Worm (Caenorhabditis elegans) whole organism, early embryonic: ENCODE results near the gene clic-1.

Source experiments
- B0310.2 ChIP-seq: sonication (generic microtip); optimal IDR thresholded peaks from 2 replicates; lab custom pipeline; 2016; ENCODE audit warnings: mild to moderate bottlenecking, missing genetic modification characterization, missing compliant biosample characterization
- F13C5.2 ChIP-seq: sonication (generic microtip); optimal IDR thresholded peaks from 2 replicates; lab custom pipeline; 2017; ENCODE audit warnings: mild to moderate bottlenecking, missing genetic modification characterization, inconsistent platforms, missing compliant biosample characterization
- ama-1 ChIP-seq: fragments of 150-350 bp; optimal IDR thresholded peaks from 2 replicates; lab custom pipeline; 2014
- pes-1 ChIP-seq: fragments of 200-800 bp; sonication (Bioruptor generic); IDR thresholded peaks from 2 replicates; pipeline ENCODE4 v1.3.6; 2022; ENCODE audit warnings: missing genetic modification reagents, missing genetic modification characterization, missing compliant biosample characterization

ce11 chrV:7755991-7756390, 21.3 kb upstream of the clic-1 start:
- TF ChIP-seq B0310.2 (no peak), F13C5.2 (no peak), pes-1 (GFP tag; lab: Robert Waterston, UW) (no peak), ama-1 (lab: Kevin White, UChicago) (no peak)
